Worm (Caenorhabditis elegans) whole organism, L3 larva: ENCODE results near the gene ZK945.8.

Experiments
- aly-2 ChIP-seq: fragments of 150-350 bp; optimal IDR thresholded peaks from 2 replicates; lab custom pipeline; 2014; ENCODE audit warnings: missing biosample characterization, missing genetic modification characterization
- ceh-28 ChIP-seq: fragments of 150-350 bp; optimal IDR thresholded peaks from 2 replicates; lab custom pipeline; 2014; ENCODE audit warnings: missing biosample characterization, missing genetic modification reagents, missing genetic modification characterization
- daf-12 ChIP-seq: fragments of 150-350 bp; optimal IDR thresholded peaks from 2 replicates; lab custom pipeline; 2014; ENCODE audit warnings: missing biosample characterization, missing genetic modification reagents, missing genetic modification characterization
- fos-1 ChIP-seq: fragments of 150-350 bp; optimal IDR thresholded peaks from 2 replicates; lab custom pipeline; 2014; ENCODE audit warnings: missing biosample characterization, missing genetic modification characterization
- lsy-12 ChIP-seq: sonication (generic microtip); optimal IDR thresholded peaks from 2 replicates; lab custom pipeline; 2016; ENCODE audit warnings: mild to moderate bottlenecking, missing genetic modification characterization, missing compliant biosample characterization
- nfya-1 ChIP-seq: sonication (generic microtip); optimal IDR thresholded peaks from 2 replicates; lab custom pipeline; 2017; ENCODE audit warnings: missing genetic modification characterization, mild to moderate bottlenecking, missing compliant biosample characterization, antibody characterized with exemption, moderate library complexity; ENCODE audit not compliant: insufficient read depth
- nhr-11 ChIP-seq: fragments of 150-350 bp; optimal IDR thresholded peaks from 2 replicates; lab custom pipeline; 2014; ENCODE audit warnings: missing biosample characterization, missing genetic modification characterization
- nhr-12 ChIP-seq: fragments of 150-350 bp; optimal IDR thresholded peaks from 2 replicates; lab custom pipeline; 2014; ENCODE audit warnings: missing biosample characterization, missing genetic modification characterization
- nhr-237 ChIP-seq: fragments of 150-350 bp; optimal IDR thresholded peaks from 2 replicates; lab custom pipeline; 2014; ENCODE audit warnings: missing biosample characterization, missing genetic modification characterization
- pqm-1 ChIP-seq: fragments of 150-350 bp; optimal IDR thresholded peaks from 2 replicates; lab custom pipeline; 2017; ENCODE audit warnings: missing biosample characterization, missing genetic modification characterization, inconsistent platforms
- sea-2 ChIP-seq: fragments of 150-350 bp; sonication (generic microtip); optimal IDR thresholded peaks from 4 replicates; lab custom pipeline; 2014; ENCODE audit warnings: missing biosample characterization, missing genetic modification reagents, missing genetic modification characterization
- skn-1 ChIP-seq: fragments of 150-350 bp; optimal IDR thresholded peaks from 2 replicates; lab custom pipeline; 2014; ENCODE audit warnings: missing biosample characterization, missing genetic modification characterization
- unc-39 ChIP-seq: sonication (generic microtip); optimal IDR thresholded peaks from 4 replicates; lab custom pipeline; 2017; ENCODE audit warnings: missing biosample characterization, missing genetic modification characterization

- TF ChIP-seq nhr-237 (tag; lab: Kevin White, UChicago) (no peak), nfya-1 (tag; lab: Kevin White, UChicago) (no peak), nhr-12 (tag; lab: Kevin White, UChicago) (no peak), sea-2 (GFP tag; lab: Kevin White, UChicago) (no peak), aly-2 (tag; lab: Kevin White, UChicago) (no peak), daf-12 (tag; lab: Kevin White, UChicago) (no peak), fos-1 (tag; lab: Kevin White, UChicago) (no peak), unc-39 (tag; lab: Kevin White, UChicago) (no peak), skn-1 (tag; lab: Kevin White, UChicago) (no peak), pqm-1 (tag; lab: Kevin White, UChicago) (no peak), nhr-11 (no peak), ceh-28 (no peak), lsy-12 (tag; lab: Kevin White, UChicago) (no peak)
Observed at ce11 chrII:10131760-10132159, 23.3 kb downstream of the ZK945.8 start, which contains the start of gene F27E5.5.
